Worm (Caenorhabditis elegans): ENCODE results near the gene hil-4.
A peak's percentile ranks its signal among the peaks of the same experiment; 100 is the strongest.

The hil-4 gene

ce11 chrV:4766501-4766900, 12.4 kb downstream of the hil-4 start, which contains the start of gene C18G1.8:
TSS of gene C18G1.8 (minus strand) at chrV:4766601.
- TF ChIP-seq ceh-82 (tag; optimal IDR thresholded peaks at IDR 0.05) (no peak), ztf-4 (tag; optimal IDR thresholded peaks at IDR 0.05) (no peak), F13H6.1 (tag; optimal IDR thresholded peaks at IDR 0.05) (no peak), sma-3 (GFP tag; optimal IDR thresholded peaks at IDR 0.05) (no peak), nhr-21 (tag; optimal IDR thresholded peaks at IDR 0.05) (no peak), Y55F3AM.14 (GFP tag; optimal IDR thresholded peaks at IDR 0.05) (no peak), nhr-12 (tag; optimal IDR thresholded peaks at IDR 0.05) (no peak), nhr-10 (tag; optimal IDR thresholded peaks at IDR 0.05) (no peak), unc-62 (GFP tag; optimal IDR thresholded peaks at IDR 0.05) (no peak), mdl-1 (tag; optimal IDR thresholded peaks at IDR 0.05) (no peak), gmeb-1 (tag; optimal IDR thresholded peaks at IDR 0.05) (no peak)

ce11 chrV:4769633-4770032, 15.5 kb downstream of the hil-4 start, which contains the start of gene C18G1.9:
TSS of gene C18G1.9 (minus strand) at chrV:4769733.
- TF ChIP-seq nhr-11 (tag; optimal IDR thresholded peaks at IDR 0.05) (no peak), ceh-82 (tag; optimal IDR thresholded peaks at IDR 0.05) (no peak), mab-5 (tag; optimal IDR thresholded peaks at IDR 0.05) (no peak), sma-9 (GFP tag; optimal IDR thresholded peaks at IDR 0.05) (no peak), sma-9 (tag; optimal IDR thresholded peaks at IDR 0.05) (no peak), ztf-4 (tag; optimal IDR thresholded peaks at IDR 0.05) (no peak), aly-2 (tag; optimal IDR thresholded peaks at IDR 0.05) (no peak)

- no peak for TF ChIP-seq zag-1 (tag; optimal IDR thresholded peaks at IDR 0.05)
- TF ChIP-seq crh-2 (tag; optimal IDR thresholded peaks at IDR 0.05) = no peak
- TF ChIP-seq mdl-1 (tag; optimal IDR thresholded peaks at IDR 0.05) = no peak
- no peak for TF ChIP-seq nhr-21 (tag; optimal IDR thresholded peaks at IDR 0.05)
- TF ChIP-seq lin-13 (GFP tag; optimal IDR thresholded peaks at IDR 0.05) = no peak
- peak; percentile 50 for TF ChIP-seq fos-1 (tag; optimal IDR thresholded peaks at IDR 0.05)
- no peak for TF ChIP-seq unc-55 (GFP tag; optimal IDR thresholded peaks at IDR 0.05)
- no peak for TF ChIP-seq sma-9 (GFP tag; optimal IDR thresholded peaks at IDR 0.05)
- no peak for TF ChIP-seq sma-9 (tag; optimal IDR thresholded peaks at IDR 0.05)
Measured at ce11 chrV:4770408-4770947, 16.4 kb downstream of the hil-4 start, which contains the start of gene elt-7. TSS of gene elt-7 (plus strand) at chrV:4770670.

ce11 chrV:4775140-4775539, 21.0 kb downstream of the hil-4 start:
- TF ChIP-seq lsy-2 (tag; optimal IDR thresholded peaks at IDR 0.05) (no peak), Y55F3AM.14 (GFP tag; optimal IDR thresholded peaks at IDR 0.05) (peak; percentile 97), sem-4 (tag; optimal IDR thresholded peaks at IDR 0.05) (no peak), nhr-12 (tag; optimal IDR thresholded peaks at IDR 0.05) (no peak), lin-39 (tag; optimal IDR thresholded peaks at IDR 0.05) (no peak), sma-9 (GFP tag; optimal IDR thresholded peaks at IDR 0.05) (no peak), sma-9 (tag; optimal IDR thresholded peaks at IDR 0.05) (no peak), nhr-6 (tag; optimal IDR thresholded peaks at IDR 0.05) (no peak), ZK546.5 (tag; optimal IDR thresholded peaks at IDR 0.05) (no peak), unc-55 (GFP tag; optimal IDR thresholded peaks at IDR 0.05) (peak; percentile 74), peb-1 (tag; optimal IDR thresholded peaks at IDR 0.05) (no peak), mab-5 (tag; optimal IDR thresholded peaks at IDR 0.05) (peak; percentile 78), C34F6.9 (tag; optimal IDR thresholded peaks at IDR 0.05) (no peak)

ce11 chrV:4777388-4777986, 23.4 kb downstream of the hil-4 start, which contains the start of gene C18G1.1:
TSS of gene C18G1.1 (plus strand) at chrV:4777960.
- TF ChIP-seq sma-3 (GFP tag; optimal IDR thresholded peaks at IDR 0.05) = no peak
- peak; percentile 33 for TF ChIP-seq sma-9 (GFP tag; optimal IDR thresholded peaks at IDR 0.05)
- TF ChIP-seq sma-9 (tag; optimal IDR thresholded peaks at IDR 0.05) = no peak
- peak; percentile 11 for TF ChIP-seq F13H6.1 (tag; optimal IDR thresholded peaks at IDR 0.05)
- peak; percentile 68 for TF ChIP-seq nhr-129 (tag; optimal IDR thresholded peaks at IDR 0.05)

- TF ChIP-seq egl-27 (tag; optimal IDR thresholded peaks at IDR 0.05) = no peak
- no peak for TF ChIP-seq ztf-1 (GFP tag; conservative IDR thresholded peaks at IDR 0.05)
- TF ChIP-seq R02D3.7 (tag; optimal IDR thresholded peaks at IDR 0.05) = no peak
- TF ChIP-seq nhr-237 (tag; optimal IDR thresholded peaks at IDR 0.05) = no peak
- TF ChIP-seq ceh-16 (tag; optimal IDR thresholded peaks at IDR 0.05) = no peak
- no peak for TF ChIP-seq sem-4 (tag; optimal IDR thresholded peaks at IDR 0.05)
- no peak for TF ChIP-seq lin-39 (tag; optimal IDR thresholded peaks at IDR 0.05)
- no peak for TF ChIP-seq elt-1 (tag; optimal IDR thresholded peaks at IDR 0.05)
- no peak for TF ChIP-seq lsy-2 (tag; optimal IDR thresholded peaks at IDR 0.05)
- no peak for TF ChIP-seq snpc-4 (tag; optimal IDR thresholded peaks at IDR 0.05)
- TF ChIP-seq sma-9 (GFP tag; optimal IDR thresholded peaks at IDR 0.05) = no peak
- no peak for TF ChIP-seq sma-9 (tag; optimal IDR thresholded peaks at IDR 0.05)
- no peak for TF ChIP-seq ztf-11 (tag; optimal IDR thresholded peaks at IDR 0.05)
- TF ChIP-seq fos-1 (tag; optimal IDR thresholded peaks at IDR 0.05) = no peak
- TF ChIP-seq nhr-129 (tag; optimal IDR thresholded peaks at IDR 0.05) = no peak
- no peak for TF ChIP-seq C34F6.9 (tag; optimal IDR thresholded peaks at IDR 0.05)
- no peak for TF ChIP-seq blmp-1 (tag; optimal IDR thresholded peaks at IDR 0.05; ENCODE audit: insufficient read depth)
- no peak for TF ChIP-seq lin-13 (GFP tag; optimal IDR thresholded peaks at IDR 0.05)
- TF ChIP-seq peb-1 (tag; optimal IDR thresholded peaks at IDR 0.05) = no peak
- no peak for TF ChIP-seq gmeb-1 (tag; optimal IDR thresholded peaks at IDR 0.05)
Measured at ce11 chrV:4783313-4783712, 29.2 kb downstream of the hil-4 start, which contains the start of gene Y60C6A.1. TSS of gene Y60C6A.1 (plus strand) at chrV:4783613.
